Worm (Caenorhabditis elegans) whole organism, early embryonic: Measurements from ENCODE around the gene W03H9.2.

Experiments
- B0310.2 ChIP-seq: sonication (generic microtip); optimal IDR thresholded peaks from 2 replicates; lab custom pipeline; 2016; ENCODE audit warnings: mild to moderate bottlenecking, missing genetic modification characterization, missing compliant biosample characterization
- F13C5.2 ChIP-seq: sonication (generic microtip); optimal IDR thresholded peaks from 2 replicates; lab custom pipeline; 2017; ENCODE audit warnings: mild to moderate bottlenecking, missing genetic modification characterization, inconsistent platforms, missing compliant biosample characterization
- ama-1 ChIP-seq: fragments of 150-350 bp; optimal IDR thresholded peaks from 2 replicates; lab custom pipeline; 2014
- ceh-36 ChIP-seq: sonication (generic microtip); optimal IDR thresholded peaks from 2 replicates; lab custom pipeline; 2016; ENCODE audit warnings: missing genetic modification characterization, inconsistent platforms, missing compliant biosample characterization
- ets-7 ChIP-seq: sonication (generic microtip); optimal IDR thresholded peaks from 2 replicates; lab custom pipeline; 2016; ENCODE audit warnings: missing genotype, missing genetic modification characterization, missing compliant biosample characterization
- flt-1 ChIP-seq: fragments of 200-800 bp; sonication (Bioruptor generic); IDR thresholded peaks from 2 replicates; pipeline ENCODE4 v1.3.6; 2022; ENCODE audit warnings: missing genetic modification characterization, missing compliant biosample characterization
- hmbx-1 ChIP-seq: sonication (generic microtip); optimal IDR thresholded peaks from 2 replicates; lab custom pipeline; 2016; ENCODE audit warnings: mild to moderate bottlenecking, missing genetic modification characterization, missing compliant biosample characterization
- hmg-4 ChIP-seq: fragments of 200-800 bp; sonication (Bioruptor generic); optimal IDR thresholded peaks from 2 replicates; lab custom pipeline; 2018; ENCODE audit warnings: mild to moderate bottlenecking, missing genetic modification characterization, missing compliant biosample characterization
- pes-1 ChIP-seq: fragments of 200-800 bp; sonication (Bioruptor generic); IDR thresholded peaks from 2 replicates; pipeline ENCODE4 v1.3.6; 2022; ENCODE audit warnings: missing genetic modification reagents, missing genetic modification characterization, missing compliant biosample characterization
- scrt-1 ChIP-seq: fragments of 200-800 bp; sonication (Bioruptor generic); IDR thresholded peaks from 2 replicates; pipeline ENCODE4 v1.3.6; 2022; ENCODE audit warnings: missing genetic modification characterization, missing compliant biosample characterization
- sea-1 ChIP-seq: fragments of 200-800 bp; sonication (Bioruptor generic); conservative IDR thresholded peaks from 2 replicates; pipeline ENCODE4 v1.3.6; 2022; ENCODE audit warnings: missing genetic modification characterization, missing compliant biosample characterization
- tbx-11 ChIP-seq: fragments of 200-800 bp; sonication (Bioruptor generic); IDR thresholded peaks from 2 replicates; pipeline ENCODE4 v1.3.6; 2022; ENCODE audit warnings: missing genetic modification characterization, missing compliant biosample characterization
- tra-4 ChIP-seq: sonication (generic microtip); optimal IDR thresholded peaks from 2 replicates; lab custom pipeline; 2017; ENCODE audit warnings: missing genetic modification characterization, missing compliant biosample characterization

DNA sequence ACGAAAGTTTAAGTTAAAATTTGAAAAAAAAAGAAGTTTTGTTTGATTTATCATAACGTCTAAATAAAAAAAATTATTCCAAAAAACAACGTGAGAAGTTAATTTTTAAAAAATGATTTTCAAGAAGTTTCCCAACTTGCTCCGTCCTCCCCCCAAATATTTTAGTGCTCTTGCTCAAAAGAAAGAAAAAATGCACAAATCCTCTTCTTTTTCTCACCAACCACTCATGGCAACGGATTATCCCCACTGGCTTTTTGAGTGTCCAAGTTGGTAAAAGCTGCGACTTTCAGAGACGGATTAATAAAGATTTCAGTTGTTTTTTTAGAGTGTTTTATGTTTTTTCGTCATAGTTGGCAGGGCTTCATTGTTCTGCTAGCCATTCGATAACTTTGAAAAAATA, 46.2 kb downstream of the W03H9.2 start, which contains the start of gene Y39G8C.2:
- TF ChIP-seq ceh-36 (no peak), ama-1 (lab: Kevin White, UChicago) (no peak), F13C5.2 (tag; lab: Kevin White, UChicago) (no peak), flt-1 (GFP tag; lab: Robert Waterston, UW) (no peak), B0310.2 (no peak), hmbx-1 (tag; lab: Kevin White, UChicago) (no peak), tra-4 (tag; lab: Kevin White, UChicago) (no peak), scrt-1 (no peak), ets-7 (tag; lab: Kevin White, UChicago) (no peak), sea-1 (GFP tag; lab: Robert Waterston, UW) (no peak), hmg-4 (GFP tag; lab: Kevin White, UChicago) (no peak), pes-1 (GFP tag; lab: Robert Waterston, UW) (no peak), tbx-11 (GFP tag; lab: Robert Waterston, UW) (no peak)
